Fruit fly (Drosophila melanogaster) Kc167 (cell line): ENCODE results near the gene VhaPPA1-1.

Experiments
- Myc ChIP-seq: fragments of >200 bp; optimal IDR thresholded peaks from 2 replicates; lab custom pipeline; 2017; ENCODE audit warnings: missing external identifiers
- Sin3A ChIP-seq: fragments of >200 bp; optimal IDR thresholded peaks from 2 replicates; lab custom pipeline; 2018; ENCODE audit warnings: missing external identifiers
- h ChIP-seq: fragments of >200 bp; optimal IDR thresholded peaks from 3 replicates; lab custom pipeline; 2018; ENCODE audit warnings: missing external identifiers
- insv ChIP-seq: fragments of >200 bp; optimal IDR thresholded peaks from 3 replicates; lab custom pipeline; 2018; ENCODE audit warnings: missing external identifiers
- psq ChIP-seq: fragments of >200 bp; optimal IDR thresholded peaks from 2 replicates; lab custom pipeline; 2017; ENCODE audit warnings: missing external identifiers
- ttk ChIP-seq: sonication (Bioruptor generic); optimal IDR thresholded peaks from 2 replicates; lab custom pipeline; 2017; ENCODE audit warnings: missing external identifiers

Gene VhaPPA1-1

dm6 chr3R:14903837-14904431 is at the start of gene VhaPPA1-1:
TSS of gene VhaPPA1-1 (minus strand) at chr3R:14904061.
- no peak for TF ChIP-seq h (lab: Kevin White, UChicago)
- TF ChIP-seq psq (lab: Kevin White, UChicago) = peak; percentile 92

DNA sequence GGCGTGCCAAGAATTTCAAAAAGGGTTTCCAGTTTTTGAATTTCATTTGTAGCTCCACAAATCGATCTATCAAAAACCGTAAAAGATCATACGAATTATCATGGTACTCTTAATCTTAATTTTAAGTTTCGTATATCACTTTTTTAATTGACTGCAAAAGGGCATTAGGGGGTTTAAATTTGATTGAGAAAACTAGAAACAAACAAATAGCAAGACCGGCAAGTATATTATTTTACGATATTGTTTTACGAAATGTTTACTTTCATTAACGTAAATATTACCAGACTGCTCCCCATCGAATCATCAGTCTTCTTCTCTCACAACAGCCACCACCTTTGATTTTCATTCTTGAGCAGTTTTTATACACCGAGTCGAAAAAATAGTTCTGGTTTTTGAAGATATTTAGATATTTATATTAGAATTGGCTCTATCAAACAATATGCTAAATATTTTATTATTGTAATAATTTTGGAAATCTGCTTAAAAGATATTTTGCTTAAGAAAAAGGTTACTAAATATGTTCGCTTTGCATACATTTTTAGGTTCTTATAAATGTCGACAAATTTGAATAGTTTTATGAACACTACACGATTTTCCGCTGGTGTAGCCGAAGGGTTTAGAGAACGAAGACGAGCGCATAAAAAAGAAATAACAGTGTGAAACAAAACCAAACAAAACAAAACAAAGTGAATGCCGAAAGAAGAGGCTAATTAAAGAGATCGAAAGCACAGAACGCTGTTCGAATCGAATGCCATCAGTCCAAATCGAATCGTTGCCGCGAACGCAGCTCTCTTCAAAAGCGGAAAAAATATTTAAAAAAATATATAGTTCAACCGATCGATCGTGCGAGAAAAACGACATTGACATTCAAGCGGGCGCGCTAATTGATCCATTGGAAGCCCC is 14.3 kb upstream of the VhaPPA1-1 start, which contains the start of gene Sdr:
Sdr (plus strand) TSS at position 702 of the 903 bp plus-strand sequence.
- TF ChIP-seq psq (lab: Kevin White, UChicago) (no peak), Sin3A (lab: Kevin White, UChicago) (no peak), h (lab: Kevin White, UChicago) (no peak), ttk (lab: Kevin White, UChicago) (no peak), insv (no peak), Myc (lab: Kevin White, UChicago) (no peak)

- TF ChIP-seq psq (lab: Kevin White, UChicago) = no peak
- no peak for TF ChIP-seq ttk (lab: Kevin White, UChicago)
- TF ChIP-seq Sin3A (lab: Kevin White, UChicago) = no peak
- TF ChIP-seq insv = no peak
- no peak for TF ChIP-seq Myc (lab: Kevin White, UChicago)
- no peak for TF ChIP-seq h (lab: Kevin White, UChicago)
These were observed 8.7 kb upstream of the VhaPPA1-1 start for dm6 chr3R:14912449-14912987.

DNA sequence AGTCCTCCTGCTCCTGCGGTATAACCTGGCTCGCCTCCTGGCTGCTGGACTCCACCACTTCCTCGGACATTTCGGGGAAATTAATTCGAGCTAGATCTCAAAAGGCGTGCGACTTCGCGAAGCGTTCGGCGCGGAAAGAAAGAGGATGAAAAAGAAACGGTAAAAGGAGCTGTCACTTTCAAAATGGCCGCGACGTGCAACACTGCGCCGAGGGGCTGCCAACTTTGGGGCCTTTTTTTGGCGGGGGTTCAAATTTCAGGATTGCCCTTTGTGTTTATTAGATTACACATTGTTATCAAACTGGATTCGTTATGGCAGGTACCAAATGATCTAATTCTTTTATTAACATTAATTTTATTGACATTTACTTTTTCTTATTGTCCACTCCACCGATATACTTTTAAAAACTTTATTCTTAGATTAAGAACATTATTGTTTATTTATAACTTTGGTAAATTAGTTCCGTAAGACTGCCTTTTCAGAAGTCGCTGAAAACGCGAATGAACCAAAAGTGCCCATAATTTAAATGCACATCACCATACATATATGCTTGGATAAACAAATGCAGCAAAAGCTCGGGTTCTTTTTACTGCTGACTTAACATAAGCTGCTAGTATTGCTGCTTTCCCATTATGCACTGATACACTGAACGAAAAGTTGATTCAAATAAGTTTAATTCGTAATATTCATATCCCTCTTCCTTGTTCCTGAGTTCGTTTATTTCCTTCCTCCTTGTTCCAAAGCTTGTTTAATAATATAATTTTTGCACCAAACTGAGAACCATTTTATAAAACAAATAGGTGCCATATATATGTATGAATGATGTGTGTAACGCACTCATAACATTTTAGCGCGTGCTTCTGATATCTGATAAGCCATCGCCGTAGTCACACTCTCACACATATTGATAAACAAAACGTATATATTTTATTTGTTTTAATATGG is 2.2 kb downstream of the VhaPPA1-1 start, which contains the start of gene RpS5b:
RpS5b (minus strand) TSS at position 156 of the 945 bp plus-strand sequence.
- TF ChIP-seq Myc (lab: Kevin White, UChicago) (no peak), ttk (lab: Kevin White, UChicago) (no peak), Sin3A (lab: Kevin White, UChicago) (no peak), psq (lab: Kevin White, UChicago) (no peak), insv (no peak), h (lab: Kevin White, UChicago) (no peak)

DNA sequence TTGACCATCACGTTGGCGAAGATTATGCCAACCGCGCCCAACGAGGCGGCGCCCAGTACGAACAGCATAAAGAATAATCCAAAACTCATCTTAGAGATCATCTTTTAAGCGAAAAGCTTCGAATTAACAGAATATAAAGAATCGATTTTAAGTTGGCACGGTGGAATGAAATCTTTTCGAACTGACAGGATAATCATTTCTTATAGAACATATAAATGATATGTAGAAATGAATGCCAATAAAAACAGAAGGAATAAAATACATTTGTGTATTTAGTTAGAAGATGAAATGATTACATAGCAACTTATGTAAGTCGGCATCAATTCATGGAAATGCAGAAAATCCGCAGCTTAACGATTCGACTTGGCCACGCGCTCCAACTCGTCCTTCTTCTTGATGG is 3.7 kb downstream of the VhaPPA1-1 start, which contains the start of gene VhaPPA1-2:
VhaPPA1-2 (minus strand) TSS at position 101 of the 400 bp plus-strand sequence.
- TF ChIP-seq ttk (lab: Kevin White, UChicago) = no peak
- TF ChIP-seq insv = no peak
- no peak for TF ChIP-seq psq (lab: Kevin White, UChicago)
- no peak for TF ChIP-seq h (lab: Kevin White, UChicago)
- no peak for TF ChIP-seq Myc (lab: Kevin White, UChicago)
- no peak for TF ChIP-seq Sin3A (lab: Kevin White, UChicago)

DNA sequence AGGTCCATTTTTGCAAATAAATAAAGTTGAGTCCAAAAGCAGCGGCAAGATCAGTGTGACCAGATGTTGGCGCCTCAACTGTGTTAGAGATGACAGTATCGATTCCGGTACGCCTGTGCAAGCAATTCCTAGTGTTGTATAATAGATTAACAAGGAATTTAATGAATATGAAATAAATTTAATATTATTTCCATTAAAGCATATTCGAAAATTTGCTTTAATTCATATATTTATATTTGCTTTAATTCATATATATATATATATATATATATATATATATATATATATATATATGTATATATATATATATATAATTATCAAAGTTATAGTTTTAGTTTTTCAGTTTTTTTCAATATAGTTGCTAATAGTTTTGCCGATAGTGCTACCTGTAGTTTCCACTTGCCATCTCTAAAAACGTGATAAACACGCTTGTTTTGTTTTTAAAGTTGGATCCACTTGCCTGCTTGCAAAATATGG is 5.5 kb downstream of the VhaPPA1-1 start, which contains the start of the genes Nup93-2 and CG3817:
Nup93-2 (minus strand) TSS at position 93 of the 477 bp plus-strand sequence.
CG3817 (plus strand) TSS at position 460 of the 477 bp plus-strand sequence.
- TF ChIP-seq h (lab: Kevin White, UChicago) (no peak), psq (lab: Kevin White, UChicago) (no peak), insv (no peak), Sin3A (lab: Kevin White, UChicago) (no peak), ttk (lab: Kevin White, UChicago) (no peak), Myc (lab: Kevin White, UChicago) (no peak)

DNA sequence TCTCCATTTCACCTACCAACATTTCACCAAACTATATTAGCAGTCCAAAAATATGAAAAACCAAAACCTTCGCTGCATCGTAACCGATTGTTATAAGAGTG is 9.2 kb downstream of the VhaPPA1-1 start, which contains the start of gene CG14860:
CG14860 (plus strand) TSS at position 2 of the 101 bp plus-strand sequence.
- TF ChIP-seq h (lab: Kevin White, UChicago) = no peak
- TF ChIP-seq Sin3A (lab: Kevin White, UChicago) = no peak
- no peak for TF ChIP-seq Myc (lab: Kevin White, UChicago)
- TF ChIP-seq psq (lab: Kevin White, UChicago) = no peak
- no peak for TF ChIP-seq ttk (lab: Kevin White, UChicago)
- no peak for TF ChIP-seq insv

DNA sequence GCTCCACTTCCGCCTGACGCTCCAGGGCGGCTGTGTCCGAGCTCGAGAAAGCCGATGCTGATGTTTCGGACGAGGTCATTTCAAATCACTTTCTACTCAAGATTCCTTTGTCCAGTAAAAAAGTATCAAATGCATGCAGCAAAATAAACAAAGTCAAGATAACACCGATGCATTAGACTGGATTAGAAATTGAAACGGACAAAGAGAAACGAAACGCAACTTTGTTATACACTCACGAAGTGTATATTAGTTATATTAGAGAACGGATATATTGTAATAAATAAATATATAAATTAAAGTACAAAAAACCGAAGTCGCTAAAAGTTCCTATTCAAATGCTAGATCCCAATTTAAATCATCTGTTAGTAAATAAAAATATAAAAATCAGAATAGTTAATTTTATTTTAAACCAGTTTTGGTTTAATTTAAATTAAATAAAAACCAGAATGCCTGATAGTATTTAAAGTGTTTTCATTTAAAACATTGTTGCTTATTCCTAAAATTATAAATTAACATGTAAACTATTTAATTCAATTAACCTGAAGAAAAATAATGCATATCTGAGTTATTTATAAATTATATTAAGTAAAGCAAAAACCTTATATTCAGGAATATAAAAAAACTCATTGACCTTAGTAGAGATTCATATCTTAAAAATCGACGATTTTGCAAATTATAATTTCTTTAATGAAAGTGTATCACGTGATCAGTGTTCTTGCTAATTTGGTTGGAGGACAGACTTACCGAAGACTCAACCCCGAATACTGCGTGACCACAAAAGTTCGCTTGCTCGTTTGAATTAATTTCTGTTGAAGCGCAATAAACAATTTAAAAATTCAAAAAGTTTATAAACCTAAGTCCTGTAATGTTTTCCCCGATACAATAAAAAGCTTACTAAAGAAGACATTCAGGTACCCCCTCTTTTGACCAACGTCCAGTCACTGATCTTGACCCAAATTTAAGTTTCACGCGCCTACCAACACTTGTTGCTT is 9.8 kb downstream of the VhaPPA1-1 start, which contains the start of gene Dph2:
Dph2 (minus strand) TSS at position 164 of the 992 bp plus-strand sequence.
- TF ChIP-seq psq (lab: Kevin White, UChicago) (no peak), h (lab: Kevin White, UChicago) (no peak), Myc (lab: Kevin White, UChicago) (no peak), ttk (lab: Kevin White, UChicago) (no peak), insv (no peak), Sin3A (lab: Kevin White, UChicago) (no peak)

DNA sequence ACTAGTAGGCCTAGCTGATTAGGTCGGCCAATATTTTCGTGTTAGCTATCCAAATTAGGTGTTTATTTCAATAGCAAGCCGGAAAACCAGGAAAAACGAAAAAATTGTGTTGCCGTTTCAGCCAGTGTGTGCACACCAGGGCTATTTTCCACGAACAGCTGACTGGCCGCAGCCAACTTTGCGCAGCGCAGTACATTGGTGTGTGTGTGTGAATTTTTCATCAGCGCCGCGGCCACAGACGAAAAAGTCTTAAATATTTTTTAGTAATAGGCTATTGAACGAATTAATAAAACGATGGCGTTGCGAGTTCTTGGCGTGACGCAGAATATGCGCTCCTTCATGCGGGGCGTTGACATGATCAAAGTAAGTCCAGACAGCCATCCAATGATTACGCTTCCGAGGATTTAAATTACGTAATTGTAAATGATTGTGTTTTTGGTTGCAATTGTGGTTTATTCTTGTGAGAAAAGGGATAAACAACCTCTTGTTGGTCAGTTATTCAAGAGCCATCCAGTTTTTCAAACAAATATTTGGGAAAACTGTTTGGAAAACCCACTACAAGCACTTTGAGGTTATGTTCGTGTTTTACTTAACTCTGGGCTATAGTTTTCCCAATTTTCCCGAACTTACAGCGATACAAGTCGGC is 13.7 kb downstream of the VhaPPA1-1 start, which contains the start of the genes CycC and UQCR-C1:
CycC (minus strand) TSS at position 142 of the 646 bp plus-strand sequence.
UQCR-C1 (plus strand) TSS at position 168 of the 646 bp plus-strand sequence.
- TF ChIP-seq Sin3A (lab: Kevin White, UChicago) = no peak
- no peak for TF ChIP-seq ttk (lab: Kevin White, UChicago)
- no peak for TF ChIP-seq Myc (lab: Kevin White, UChicago)
- no peak for TF ChIP-seq psq (lab: Kevin White, UChicago)
- TF ChIP-seq h (lab: Kevin White, UChicago) = no peak
- no peak for TF ChIP-seq insv
